Worm (Caenorhabditis elegans) whole organism, L3 larva: Measurements from ENCODE around the gene ergi-3.

Experiments used
- R02D3.7 ChIP-seq: fragments of 150-350 bp; optimal IDR thresholded peaks from 2 replicates; lab custom pipeline; 2014; ENCODE audit warnings: missing biosample characterization, missing genetic modification characterization
- aly-2 ChIP-seq: fragments of 150-350 bp; optimal IDR thresholded peaks from 2 replicates; lab custom pipeline; 2014; ENCODE audit warnings: missing biosample characterization, missing genetic modification characterization
- ama-1 ChIP-seq: fragments of 150-350 bp; optimal IDR thresholded peaks from 2 replicates; lab custom pipeline; 2018
- ceh-16 ChIP-seq: sonication (generic microtip); optimal IDR thresholded peaks from 2 replicates; lab custom pipeline; 2017; ENCODE audit warnings: missing biosample characterization, missing genetic modification characterization
- ceh-28 ChIP-seq: fragments of 150-350 bp; optimal IDR thresholded peaks from 2 replicates; lab custom pipeline; 2014; ENCODE audit warnings: missing biosample characterization, missing genetic modification reagents, missing genetic modification characterization
- ceh-82 ChIP-seq: fragments of 150-350 bp; optimal IDR thresholded peaks from 2 replicates; lab custom pipeline; 2014; ENCODE audit warnings: missing biosample characterization, missing genetic modification characterization
- ceh-9 ChIP-seq: sonication (generic microtip); optimal IDR thresholded peaks from 2 replicates; lab custom pipeline; 2018; ENCODE audit warnings: missing biosample characterization, missing genetic modification characterization
- daf-12 ChIP-seq: fragments of 150-350 bp; optimal IDR thresholded peaks from 2 replicates; lab custom pipeline; 2014; ENCODE audit warnings: missing biosample characterization, missing genetic modification reagents, missing genetic modification characterization
- egl-27 ChIP-seq: sonication (generic microtip); optimal IDR thresholded peaks from 4 replicates; lab custom pipeline; 2017; ENCODE audit warnings: missing biosample characterization, missing genetic modification reagents, missing genetic modification characterization
- egl-5 ChIP-seq: fragments of 150-350 bp; optimal IDR thresholded peaks from 2 replicates; lab custom pipeline; 2017; ENCODE audit warnings: missing biosample characterization, missing genetic modification reagents, missing genetic modification characterization, inconsistent platforms
- elt-1 ChIP-seq: fragments of 150-350 bp; optimal IDR thresholded peaks from 2 replicates; lab custom pipeline; 2014; ENCODE audit warnings: missing biosample characterization, missing genetic modification characterization
- elt-2 ChIP-seq: sonication (generic microtip); optimal IDR thresholded peaks from 2 replicates; lab custom pipeline; 2016; ENCODE audit warnings: missing genetic modification reagents, mild to moderate bottlenecking, missing genetic modification characterization, missing compliant biosample characterization
- eor-1 ChIP-seq, 2 experiments: fragments of 150-350 bp; optimal IDR thresholded peaks; 2 replicates each; lab custom pipeline; 2014 to 2018; ENCODE audit warnings: missing biosample characterization in 2 of 2, missing genetic modification characterization in 2 of 2
- fkh-10 ChIP-seq: sonication (generic microtip); optimal IDR thresholded peaks from 2 replicates; lab custom pipeline; 2017; ENCODE audit warnings: missing biosample characterization, missing genetic modification reagents, missing genetic modification characterization
- fkh-2 ChIP-seq: fragments of 150-350 bp; optimal IDR thresholded peaks from 2 replicates; lab custom pipeline; 2014; ENCODE audit warnings: missing biosample characterization, missing genetic modification reagents, missing genetic modification characterization
- fos-1 ChIP-seq: fragments of 150-350 bp; optimal IDR thresholded peaks from 2 replicates; lab custom pipeline; 2014; ENCODE audit warnings: missing biosample characterization, missing genetic modification characterization
- hmg-11 ChIP-seq: sonication (generic microtip); optimal IDR thresholded peaks from 2 replicates; lab custom pipeline; 2016; ENCODE audit warnings: missing genetic modification characterization, missing compliant biosample characterization
- jun-1 ChIP-seq: fragments of 150-350 bp; optimal IDR thresholded peaks from 2 replicates; lab custom pipeline; 2014; ENCODE audit warnings: missing biosample characterization, missing genetic modification reagents, missing genetic modification characterization
- lin-39 ChIP-seq: fragments of 150-350 bp; optimal IDR thresholded peaks from 2 replicates; lab custom pipeline; 2018; ENCODE audit warnings: missing biosample characterization, missing genetic modification reagents, missing genetic modification characterization
- lsy-12 ChIP-seq: sonication (generic microtip); optimal IDR thresholded peaks from 2 replicates; lab custom pipeline; 2016; ENCODE audit warnings: mild to moderate bottlenecking, missing genetic modification characterization, missing compliant biosample characterization
- mml-1 ChIP-seq: fragments of 150-350 bp; sonication (generic microtip); optimal IDR thresholded peaks from 3 replicates; lab custom pipeline; 2014; ENCODE audit warnings: missing biosample characterization, missing genetic modification characterization
- nfya-1 ChIP-seq: sonication (generic microtip); optimal IDR thresholded peaks from 2 replicates; lab custom pipeline; 2017; ENCODE audit warnings: missing genetic modification characterization, mild to moderate bottlenecking, missing compliant biosample characterization, antibody characterized with exemption, moderate library complexity; ENCODE audit not compliant: insufficient read depth
- nhr-11 ChIP-seq: fragments of 150-350 bp; optimal IDR thresholded peaks from 2 replicates; lab custom pipeline; 2014; ENCODE audit warnings: missing biosample characterization, missing genetic modification characterization
- nhr-12 ChIP-seq: fragments of 150-350 bp; optimal IDR thresholded peaks from 2 replicates; lab custom pipeline; 2014; ENCODE audit warnings: missing biosample characterization, missing genetic modification characterization
- nhr-23 ChIP-seq: fragments of 150-350 bp; optimal IDR thresholded peaks from 2 replicates; lab custom pipeline; 2014; ENCODE audit warnings: missing biosample characterization, missing genetic modification reagents, missing genetic modification characterization
- nhr-237 ChIP-seq: fragments of 150-350 bp; optimal IDR thresholded peaks from 2 replicates; lab custom pipeline; 2014; ENCODE audit warnings: missing biosample characterization, missing genetic modification characterization
- nhr-25 ChIP-seq: sonication (generic microtip); optimal IDR thresholded peaks from 2 replicates; lab custom pipeline; 2017; ENCODE audit warnings: missing biosample characterization, missing genetic modification characterization
- nhr-28 ChIP-seq: fragments of 150-350 bp; optimal IDR thresholded peaks from 2 replicates; lab custom pipeline; 2014; ENCODE audit warnings: missing biosample characterization, missing genetic modification characterization
- nhr-43 ChIP-seq: sonication (generic microtip); optimal IDR thresholded peaks from 2 replicates; lab custom pipeline; 2016; ENCODE audit warnings: mild to moderate bottlenecking, missing genetic modification characterization, missing compliant biosample characterization; ENCODE audit not compliant: poor library complexity, severe bottlenecking
- nhr-67 ChIP-seq: fragments of 150-350 bp; optimal IDR thresholded peaks from 2 replicates; lab custom pipeline; 2014; ENCODE audit warnings: missing biosample characterization, missing genetic modification characterization
- nhr-76 ChIP-seq: fragments of 150-350 bp; sonication (generic microtip); optimal IDR thresholded peaks from 5 replicates; lab custom pipeline; 2014; ENCODE audit warnings: missing biosample characterization, missing genetic modification characterization
- nhr-77 ChIP-seq: fragments of 150-350 bp; optimal IDR thresholded peaks from 2 replicates; lab custom pipeline; 2014; ENCODE audit warnings: missing biosample characterization, missing genetic modification characterization
- pha-4 ChIP-seq: fragments of 150-350 bp; optimal IDR thresholded peaks from 2 replicates; lab custom pipeline; 2014; ENCODE audit warnings: missing biosample characterization, missing genetic modification reagents, missing genetic modification characterization
- pqm-1 ChIP-seq: fragments of 150-350 bp; optimal IDR thresholded peaks from 2 replicates; lab custom pipeline; 2017; ENCODE audit warnings: missing biosample characterization, missing genetic modification characterization, inconsistent platforms
- sea-2 ChIP-seq: fragments of 150-350 bp; sonication (generic microtip); optimal IDR thresholded peaks from 4 replicates; lab custom pipeline; 2014; ENCODE audit warnings: missing biosample characterization, missing genetic modification reagents, missing genetic modification characterization
- skn-1 ChIP-seq: fragments of 150-350 bp; optimal IDR thresholded peaks from 2 replicates; lab custom pipeline; 2014; ENCODE audit warnings: missing biosample characterization, missing genetic modification characterization
- snpc-4 ChIP-seq: fragments of 150-350 bp; optimal IDR thresholded peaks from 2 replicates; lab custom pipeline; 2014; ENCODE audit warnings: missing biosample characterization, missing genetic modification characterization
- tbx-2 ChIP-seq: sonication (generic microtip); optimal IDR thresholded peaks from 2 replicates; lab custom pipeline; 2016; ENCODE audit warnings: mild to moderate bottlenecking, missing genetic modification characterization, missing compliant biosample characterization
- unc-39 ChIP-seq: sonication (generic microtip); optimal IDR thresholded peaks from 4 replicates; lab custom pipeline; 2017; ENCODE audit warnings: missing biosample characterization, missing genetic modification characterization
- unc-62 ChIP-seq: fragments of 150-350 bp; sonication (generic microtip); optimal IDR thresholded peaks from 4 replicates; lab custom pipeline; 2014; ENCODE audit warnings: missing biosample characterization, missing genetic modification reagents, missing genetic modification characterization
- zag-1 ChIP-seq: fragments of 150-350 bp; optimal IDR thresholded peaks from 2 replicates; lab custom pipeline; 2014; ENCODE audit warnings: missing biosample characterization, missing genetic modification characterization
- ztf-11 ChIP-seq: fragments of 150-350 bp; optimal IDR thresholded peaks from 2 replicates; lab custom pipeline; 2014; ENCODE audit warnings: missing biosample characterization, missing genetic modification characterization
- ztf-4 ChIP-seq: fragments of 150-350 bp; optimal IDR thresholded peaks from 2 replicates; lab custom pipeline; 2014; ENCODE audit warnings: missing biosample characterization, missing genetic modification characterization

ergi-3 gene

ce11 chrX:15610527-15611091 is 5.9 kb downstream of the ergi-3 start (continued):
- no peak for TF ChIP-seq nhr-76
- no peak for TF ChIP-seq unc-39
- no peak for TF ChIP-seq nhr-28 (tag; lab: Kevin White, UChicago)
- TF ChIP-seq nhr-11 (tag; lab: Kevin White, UChicago), result no peak
- peak; percentile 51 for TF ChIP-seq aly-2 (tag; lab: Kevin White, UChicago)
- TF ChIP-seq elt-2 (tag; lab: Kevin White, UChicago), result peak; percentile 99
- TF ChIP-seq egl-5, result no peak
- TF ChIP-seq R02D3.7 (tag; lab: Kevin White, UChicago), result no peak
- peak; percentile 97 for TF ChIP-seq pqm-1 (tag; lab: Kevin White, UChicago)
- no peak for TF ChIP-seq elt-1
- no peak for TF ChIP-seq ztf-4 (tag; lab: Kevin White, UChicago)
- peak; percentile 85 for TF ChIP-seq ama-1 (lab: Kevin White, UChicago)
- peak; percentile 59 for TF ChIP-seq skn-1 (tag; lab: Kevin White, UChicago)
- TF ChIP-seq mml-1, result no peak
- no peak for TF ChIP-seq ztf-11 (tag; lab: Kevin White, UChicago)
- peak; percentile 89 for TF ChIP-seq fos-1 (tag; lab: Kevin White, UChicago)
- TF ChIP-seq nhr-43, result no peak

ce11 chrX:15609698-15610097 is 6.9 kb downstream of the ergi-3 start:
- no peak for TF ChIP-seq tbx-2 (tag; lab: Kevin White, UChicago)
- TF ChIP-seq zag-1 (tag; lab: Kevin White, UChicago), result no peak
- TF ChIP-seq ceh-16 (tag; lab: Kevin White, UChicago), result no peak
- TF ChIP-seq ceh-9 (tag; lab: Kevin White, UChicago), result no peak
- TF ChIP-seq nhr-77 (tag; lab: Kevin White, UChicago), result no peak
- no peak for TF ChIP-seq elt-1
- no peak for TF ChIP-seq nhr-23 (tag; lab: Kevin White, UChicago)

ce11 chrX:15608593-15608992 is 8.0 kb downstream of the ergi-3 start:
- TF ChIP-seq pha-4 (tag; lab: Kevin White, UChicago), result peak; percentile 11
- TF ChIP-seq egl-27 (tag; lab: Kevin White, UChicago), result no peak
- no peak for TF ChIP-seq mml-1
- no peak for TF ChIP-seq nhr-237 (tag; lab: Kevin White, UChicago)
- no peak for TF ChIP-seq tbx-2 (tag; lab: Kevin White, UChicago)
- no peak for TF ChIP-seq nhr-43
- no peak for TF ChIP-seq nhr-67 (tag; lab: Kevin White, UChicago)
- TF ChIP-seq aly-2 (tag; lab: Kevin White, UChicago), result no peak
- no peak for TF ChIP-seq pqm-1 (tag; lab: Kevin White, UChicago)
- TF ChIP-seq elt-1, result no peak
- TF ChIP-seq zag-1 (tag; lab: Kevin White, UChicago), result no peak
- no peak for TF ChIP-seq daf-12 (tag; lab: Kevin White, UChicago)
- TF ChIP-seq nfya-1, result peak; percentile 15
- TF ChIP-seq lsy-12 (tag; lab: Kevin White, UChicago), result no peak
- TF ChIP-seq jun-1 (tag; lab: Kevin White, UChicago), result peak; percentile 51

ce11 chrX:15607498-15608019 is 9.0 kb downstream of the ergi-3 start, which contains the start of gene nipi-3:
nipi-3 (plus strand) TSS chrX:15607969.
- TF ChIP-seq elt-1, result peak; percentile 76
- peak; percentile 98 for TF ChIP-seq nhr-25
- peak; percentile 91 for TF ChIP-seq lin-39
- TF ChIP-seq unc-39, result no peak
- no peak for TF ChIP-seq mml-1
- TF ChIP-seq nhr-12 (tag; lab: Kevin White, UChicago), result no peak
- TF ChIP-seq ceh-28, result peak; percentile 88
- TF ChIP-seq ama-1 (lab: Kevin White, UChicago), result peak; percentile 79
- peak; percentile 27 for TF ChIP-seq ceh-82 (tag; lab: Kevin White, UChicago)
- peak; percentile 72 for TF ChIP-seq nhr-76
- peak; percentile 70 for TF ChIP-seq sea-2 (GFP tag; lab: Kevin White, UChicago)
- peak; percentile 84 for TF ChIP-seq egl-5
- peak; percentile 75 for TF ChIP-seq hmg-11
- no peak for TF ChIP-seq ceh-9 (tag; lab: Kevin White, UChicago)
- peak; percentile 12 for TF ChIP-seq aly-2 (tag; lab: Kevin White, UChicago)
- peak; percentile 96 for TF ChIP-seq elt-2 (tag; lab: Kevin White, UChicago)
- peak; percentile 91 for TF ChIP-seq nfya-1
- peak; percentile 64 for TF ChIP-seq tbx-2 (tag; lab: Kevin White, UChicago)
- TF ChIP-seq egl-27 (tag; lab: Kevin White, UChicago), result peak; percentile 90
- TF ChIP-seq pqm-1 (tag; lab: Kevin White, UChicago), result peak; percentile 96
- TF ChIP-seq nhr-28 (tag; lab: Kevin White, UChicago), result no peak
- TF ChIP-seq nhr-67 (tag; lab: Kevin White, UChicago), result no peak
- peak; percentile 85 for TF ChIP-seq ztf-4 (tag; lab: Kevin White, UChicago)
- peak; percentile 71 for TF ChIP-seq R02D3.7 (tag; lab: Kevin White, UChicago)
- TF ChIP-seq nhr-11 (tag; lab: Kevin White, UChicago), result peak; percentile 93
- TF ChIP-seq nhr-237 (tag; lab: Kevin White, UChicago), result no peak
- peak in 1 of 2 experiments; percentile 47 for TF ChIP-seq eor-1 (tag; optimal IDR thresholded peaks at IDR 0.05; lab: Kevin White, UChicago)
- peak; percentile 84 for TF ChIP-seq lsy-12 (tag; lab: Kevin White, UChicago)
- no peak for TF ChIP-seq ceh-16 (tag; lab: Kevin White, UChicago)
- no peak for TF ChIP-seq fkh-2 (tag; lab: Kevin White, UChicago)
- peak; percentile 92 for TF ChIP-seq pha-4 (tag; lab: Kevin White, UChicago)
- TF ChIP-seq snpc-4 (tag; lab: Kevin White, UChicago), result peak; percentile 73
- no peak for TF ChIP-seq fkh-10 (GFP tag; lab: Kevin White, UChicago)
- TF ChIP-seq unc-62, result peak; percentile 90
